Worm (Caenorhabditis elegans) whole organism, mixed stage, embryonic: Measurements from ENCODE around the gene Y43C5A.2.

Experiments used
- M03D4.4 ChIP-seq: sonication (generic microtip); optimal IDR thresholded peaks from 2 replicates; lab custom pipeline; 2017; ENCODE audit warnings: mild to moderate bottlenecking, missing genetic modification characterization, missing compliant biosample characterization
- ceh-43 ChIP-seq: fragments of 200-800 bp; sonication (Bioruptor generic); optimal IDR thresholded peaks from 2 replicates; lab custom pipeline; 2018; ENCODE audit warnings: mild to moderate bottlenecking, missing genetic modification characterization, moderate library complexity, missing compliant biosample characterization
- elt-1 ChIP-seq: sonication (generic microtip); optimal IDR thresholded peaks from 2 replicates; lab custom pipeline; 2017; ENCODE audit warnings: missing genetic modification characterization, mild to moderate bottlenecking, missing compliant biosample characterization, antibody characterized with exemption, moderate library complexity, borderline replicate concordance; ENCODE audit not compliant: insufficient read depth
- lsy-2 ChIP-seq: fragments of 150-350 bp; optimal IDR thresholded peaks from 2 replicates; lab custom pipeline; 2014; ENCODE audit warnings: missing biosample characterization, missing genetic modification characterization
- mep-1 ChIP-seq: fragments of 150-350 bp; optimal IDR thresholded peaks from 2 replicates; lab custom pipeline; 2017; ENCODE audit warnings: missing biosample characterization, missing genetic modification reagents, missing genetic modification characterization, inconsistent platforms
- nhr-12 ChIP-seq: fragments of 150-350 bp; optimal IDR thresholded peaks from 2 replicates; lab custom pipeline; 2014; ENCODE audit warnings: missing biosample characterization, missing genetic modification characterization
- nhr-237 ChIP-seq: fragments of 150-350 bp; optimal IDR thresholded peaks from 2 replicates; lab custom pipeline; 2014; ENCODE audit warnings: missing biosample characterization, missing genetic modification characterization
- nhr-76 ChIP-seq: sonication (generic microtip); optimal IDR thresholded peaks from 2 replicates; lab custom pipeline; 2017; ENCODE audit warnings: missing biosample characterization, missing genetic modification characterization
- pha-4 ChIP-seq: fragments of 150-350 bp; optimal IDR thresholded peaks from 2 replicates; lab custom pipeline; 2018; ENCODE audit warnings: missing biosample characterization, missing genetic modification reagents, missing genetic modification characterization
- unc-120 ChIP-seq: sonication (generic microtip); optimal IDR thresholded peaks from 2 replicates; lab custom pipeline; 2017; ENCODE audit warnings: missing genetic modification characterization, missing compliant biosample characterization; ENCODE audit not compliant: poor library complexity, severe bottlenecking
- unc-39 ChIP-seq: fragments of 150-350 bp; optimal IDR thresholded peaks from 2 replicates; lab custom pipeline; 2014; ENCODE audit warnings: missing biosample characterization, missing genetic modification characterization
- unc-62 ChIP-seq: fragments of 150-350 bp; optimal IDR thresholded peaks from 2 replicates; lab custom pipeline; 2014; ENCODE audit warnings: missing biosample characterization, missing genetic modification reagents, missing genetic modification characterization

DNA sequence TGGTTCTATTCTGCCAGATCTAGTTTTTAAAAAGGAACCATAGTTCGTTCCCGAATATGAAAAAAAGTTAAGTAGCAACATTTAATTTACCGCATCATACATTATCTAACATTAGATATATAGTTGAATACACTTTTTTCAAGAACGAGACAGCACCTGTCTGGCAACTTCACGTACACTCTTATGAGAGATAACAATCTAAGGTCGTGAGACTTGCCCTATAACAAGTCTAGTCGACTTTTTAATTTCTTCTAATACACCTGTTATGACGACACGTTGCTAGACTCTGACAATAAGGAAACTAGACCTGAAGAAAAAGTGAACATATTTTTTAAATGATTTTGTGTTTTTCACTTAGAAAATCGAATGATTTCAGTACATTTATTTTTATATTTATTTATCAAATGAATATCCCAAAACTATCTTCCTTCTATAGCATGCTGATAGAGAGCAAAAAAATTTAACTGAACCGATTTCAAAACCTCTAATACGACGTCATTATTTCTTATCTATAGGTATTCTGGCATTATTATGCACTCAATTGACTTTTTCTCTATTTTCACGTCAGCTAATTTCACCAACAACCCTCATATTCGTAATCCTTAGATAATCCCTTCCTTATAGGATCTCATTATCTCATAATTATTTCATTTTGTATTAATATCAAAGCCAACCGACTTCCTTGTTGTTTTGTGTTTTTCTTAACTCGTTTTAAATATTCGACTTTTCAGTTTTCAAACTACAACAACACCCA is 16.6 kb upstream of the Y43C5A.2 start:
- TF ChIP-seq ceh-43 (GFP tag; lab: Kevin White, UChicago) (no peak), nhr-76 (tag; lab: Kevin White, UChicago) (no peak), unc-62 (GFP tag; lab: Kevin White, UChicago) (no peak), unc-39 (tag; lab: Kevin White, UChicago) (no peak), nhr-12 (no peak), unc-120 (tag; lab: Kevin White, UChicago) (no peak), pha-4 (tag; lab: Kevin White, UChicago) (no peak), mep-1 (tag; lab: Kevin White, UChicago) (no peak), elt-1 (tag; lab: Kevin White, UChicago) (peak; percentile 72), nhr-237 (no peak), lsy-2 (tag; lab: Kevin White, UChicago) (no peak), M03D4.4 (tag; lab: Kevin White, UChicago) (no peak)
